Worm (Caenorhabditis elegans) whole organism, L3 larva: ENCODE results near the gene R08C7.8.

Experiments
- aly-2 ChIP-seq: fragments of 150-350 bp; optimal IDR thresholded peaks from 2 replicates; lab custom pipeline; 2014; ENCODE audit warnings: missing biosample characterization, missing genetic modification characterization
- ceh-28 ChIP-seq: fragments of 150-350 bp; optimal IDR thresholded peaks from 2 replicates; lab custom pipeline; 2014; ENCODE audit warnings: missing biosample characterization, missing genetic modification reagents, missing genetic modification characterization
- elt-2 ChIP-seq: sonication (generic microtip); optimal IDR thresholded peaks from 2 replicates; lab custom pipeline; 2016; ENCODE audit warnings: missing genetic modification reagents, mild to moderate bottlenecking, missing genetic modification characterization, missing compliant biosample characterization
- lin-15B ChIP-seq: fragments of 150-350 bp; optimal IDR thresholded peaks from 2 replicates; lab custom pipeline; 2014; ENCODE audit warnings: missing biosample characterization, missing genetic modification characterization
- mml-1 ChIP-seq: fragments of 150-350 bp; sonication (generic microtip); optimal IDR thresholded peaks from 3 replicates; lab custom pipeline; 2014; ENCODE audit warnings: missing biosample characterization, missing genetic modification characterization
- nhr-237 ChIP-seq: fragments of 150-350 bp; optimal IDR thresholded peaks from 2 replicates; lab custom pipeline; 2014; ENCODE audit warnings: missing biosample characterization, missing genetic modification characterization
- unc-39 ChIP-seq: sonication (generic microtip); optimal IDR thresholded peaks from 4 replicates; lab custom pipeline; 2017; ENCODE audit warnings: missing biosample characterization, missing genetic modification characterization

R08C7.8 gene

ce11 chrIV:4388854-4389253, 45.5 kb downstream of the R08C7.8 start:
- peak; percentile 4 for TF ChIP-seq elt-2 (tag; lab: Kevin White, UChicago)

- TF ChIP-seq mml-1 (tag; lab: Kevin White, UChicago) (no peak), elt-2 (tag; lab: Kevin White, UChicago) (peak; percentile 70), aly-2 (tag; lab: Kevin White, UChicago) (no peak), unc-39 (tag; lab: Kevin White, UChicago) (no peak), lin-15B (tag; lab: Kevin White, UChicago) (no peak), ceh-28 (tag; lab: Kevin White, UChicago) (peak; percentile 24), nhr-237 (no peak)
Observed at ce11 chrIV:4386351-4386750, 48.0 kb downstream of the R08C7.8 start, which contains the start of gene tald-1. TSS of gene tald-1 (plus strand) at chrIV:4386651.
